Fruit fly (Drosophila melanogaster): ENCODE measurements around the gene zormin.

The zormin gene

DNA sequence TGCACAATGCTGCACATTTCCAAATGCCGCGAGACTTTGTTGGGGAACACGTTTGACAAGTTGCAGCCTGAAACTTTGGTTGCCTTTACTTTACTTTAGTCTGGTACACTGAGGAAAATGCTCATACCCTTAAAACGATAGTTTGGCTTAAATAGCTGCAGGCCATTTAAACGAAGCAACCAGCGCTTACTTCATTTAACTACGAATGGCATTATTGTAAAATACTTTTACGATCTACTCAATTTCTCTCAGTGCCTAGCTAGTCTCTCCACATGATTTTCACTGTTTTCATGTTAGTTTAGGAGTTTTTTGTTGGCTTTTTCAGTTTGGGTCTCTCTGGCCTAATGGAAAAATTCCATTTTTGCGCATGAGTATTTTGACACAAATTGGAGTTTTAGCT, 10.5 kb upstream of the zormin start (continued):
- TF ChIP-seq stwl (tag; optimal IDR thresholded peaks at IDR 0.05) (no peak), Hmx (GFP tag; optimal IDR thresholded peaks at IDR 0.05) (no peak), CG2712 (tag; optimal IDR thresholded peaks at IDR 0.05) (peak; percentile 87), nau (GFP tag; optimal IDR thresholded peaks at IDR 0.05) (peak; percentile 72), slp2 (GFP tag; optimal IDR thresholded peaks at IDR 0.05) (peak; percentile 73), crol (GFP tag; IDR thresholded peaks at IDR 0.05) (no peak), CG17328 (GFP tag; IDR thresholded peaks at IDR 0.05) (peak; percentile 91), Hr39 (optimal IDR thresholded peaks at IDR 0.05) (no peak), onecut (GFP tag; IDR thresholded peaks at IDR 0.05) (peak; percentile 80), gem (tag; optimal IDR thresholded peaks at IDR 0.05) (peak; percentile 79), H15 (GFP tag; IDR thresholded peaks at IDR 0.05) (peak; percentile 87), Kr (GFP tag; optimal IDR thresholded peaks at IDR 0.05) (no peak), dm (GFP tag; optimal IDR thresholded peaks at IDR 0.05) (peak; percentile 41), ci (GFP tag; IDR thresholded peaks at IDR 0.05) (peak; percentile 97), inv (GFP tag; IDR thresholded peaks at IDR 0.05; ENCODE audit: partially characterized antibody) (no peak), CG42726 (GFP tag; IDR thresholded peaks at IDR 0.05; ENCODE audit: partially characterized antibody) (no peak), Opbp (GFP tag; IDR thresholded peaks at IDR 0.05; ENCODE audit: partially characterized antibody) (no peak), CG10654 (GFP tag; optimal IDR thresholded peaks at IDR 0.05) (peak; percentile 80), Gug (GFP tag; IDR thresholded peaks at IDR 0.05) (peak; percentile 71), gt (GFP tag; IDR thresholded peaks at IDR 0.05) (peak; percentile 71; the same call in 1 of the 2 replicates), CG32532 (GFP tag; IDR thresholded peaks at IDR 0.05) (peak; percentile 45; the same call in 1 of the 2 replicates), stc (GFP tag; IDR thresholded peaks at IDR 0.05) (peak; percentile 87), corto (GFP tag; optimal IDR thresholded peaks at IDR 0.05) (peak; percentile 33), CG1647 (GFP tag; optimal IDR thresholded peaks at IDR 0.05) (peak; percentile 44), Ada2b (GFP tag; IDR thresholded peaks at IDR 0.05) (peak; percentile 79), HHEX (GFP tag; optimal IDR thresholded peaks at IDR 0.05) (peak; percentile 66), al (GFP tag; IDR thresholded peaks at IDR 0.05) (peak; percentile 52), CG8359 (GFP tag; optimal IDR thresholded peaks at IDR 0.05; ENCODE audit: borderline replicate concordance) (peak; percentile 65), CG11695 (GFP tag; IDR thresholded peaks at IDR 0.05) (peak; percentile 81; the same call in 2 of the 3 replicates), CG12071 (GFP tag; optimal IDR thresholded peaks at IDR 0.05) (peak; percentile 76), Side (GFP tag; optimal IDR thresholded peaks at IDR 0.05) (peak; percentile 69), org-1 (GFP tag; optimal IDR thresholded peaks at IDR 0.05) (peak; percentile 37), sens-2 (GFP tag; IDR thresholded peaks at IDR 0.05) (peak; percentile 81), CG16813 (GFP tag; IDR thresholded peaks at IDR 0.05; ENCODE audit: partially characterized antibody) (no peak), Blimp-1 (GFP tag; optimal IDR thresholded peaks at IDR 0.05) (peak; percentile 85), CG8388 (GFP tag; optimal IDR thresholded peaks at IDR 0.05) (peak; percentile 67), Deaf1 (tag; optimal IDR thresholded peaks at IDR 0.05) (peak; percentile 25), CG1832 (GFP tag; optimal IDR thresholded peaks at IDR 0.05) (no peak), bab2 (GFP tag; optimal IDR thresholded peaks at IDR 0.05) (peak; percentile 65), zfh2 (GFP tag; optimal IDR thresholded peaks at IDR 0.05) (no peak), H2.0 (GFP tag; IDR thresholded peaks at IDR 0.05) (peak; percentile 86), MESR4 (GFP tag; optimal IDR thresholded peaks at IDR 0.05) (no peak), Rx (GFP tag; IDR thresholded peaks at IDR 0.05) (peak; percentile 86), CG8944 (GFP tag; optimal IDR thresholded peaks at IDR 0.05) (peak; percentile 53), aop (GFP tag; IDR thresholded peaks at IDR 0.05) (peak; percentile 65), tin (GFP tag; optimal IDR thresholded peaks at IDR 0.05) (peak; percentile 79), eyg (GFP tag; optimal IDR thresholded peaks at IDR 0.05) (peak; percentile 35), twi (tag; optimal IDR thresholded peaks at IDR 0.05) (peak; percentile 16), jumu (GFP tag; optimal IDR thresholded peaks at IDR 0.05) (peak; percentile 76), CG4854 (GFP tag; optimal IDR thresholded peaks at IDR 0.05) (peak; percentile 49), CG1529 (GFP tag; optimal IDR thresholded peaks at IDR 0.05) (peak; percentile 80), pho (GFP tag; optimal IDR thresholded peaks at IDR 0.05) (no peak)

Data from whole organism, embryonic.